Worm (Caenorhabditis elegans) whole organism, L2 larva: Measurements from ENCODE around the gene fbxa-158.
"Not testable (repeated sequence)": the region's sequence is repeated elsewhere in the genome, so short reads cannot be mapped to it uniquely, and the experiment has no call there.

Experiments
- C34F6.9 ChIP-seq: fragments of 150-350 bp; optimal IDR thresholded peaks from 2 replicates; lab custom pipeline; 2014; ENCODE audit warnings: missing biosample characterization, missing genetic modification characterization
- F13H6.1 ChIP-seq: sonication (generic microtip); optimal IDR thresholded peaks from 2 replicates; lab custom pipeline; 2016; ENCODE audit warnings: missing genetic modification characterization, missing compliant biosample characterization
- R02D3.7 ChIP-seq: fragments of 150-350 bp; optimal IDR thresholded peaks from 2 replicates; lab custom pipeline; 2014; ENCODE audit warnings: missing biosample characterization, missing genetic modification characterization
- ZK546.5 ChIP-seq: sonication (generic microtip); optimal IDR thresholded peaks from 2 replicates; lab custom pipeline; 2017; ENCODE audit warnings: missing biosample characterization, missing genetic modification characterization
- aly-2 ChIP-seq: fragments of 150-350 bp; optimal IDR thresholded peaks from 2 replicates; lab custom pipeline; 2014; ENCODE audit warnings: missing biosample characterization, missing genetic modification characterization
- ama-1 ChIP-seq: fragments of 150-350 bp; optimal IDR thresholded peaks from 2 replicates; lab custom pipeline; 2018; ENCODE audit warnings: inconsistent platforms
- ceh-16 ChIP-seq: fragments of 150-350 bp; optimal IDR thresholded peaks from 2 replicates; lab custom pipeline; 2014; ENCODE audit warnings: missing biosample characterization, missing genetic modification characterization
- ceh-82 ChIP-seq: fragments of 150-350 bp; optimal IDR thresholded peaks from 2 replicates; lab custom pipeline; 2014; ENCODE audit warnings: missing biosample characterization, missing genetic modification characterization
- crh-2 ChIP-seq: sonication (generic microtip); optimal IDR thresholded peaks from 2 replicates; lab custom pipeline; 2017; ENCODE audit warnings: missing biosample characterization, missing genetic modification characterization
- egl-27 ChIP-seq: sonication (generic microtip); optimal IDR thresholded peaks from 3 replicates; lab custom pipeline; 2017; ENCODE audit warnings: missing biosample characterization, missing genetic modification reagents, missing genetic modification characterization
- fos-1 ChIP-seq: fragments of 150-350 bp; optimal IDR thresholded peaks from 2 replicates; lab custom pipeline; 2014; ENCODE audit warnings: missing biosample characterization, missing genetic modification characterization
- lin-11 ChIP-seq: fragments of 150-350 bp; sonication (generic microtip); optimal IDR thresholded peaks from 2 replicates; lab custom pipeline; 2014; ENCODE audit warnings: missing biosample characterization, missing genetic modification characterization, inconsistent platforms, mixed read lengths
- lin-39 ChIP-seq: fragments of 150-350 bp; optimal IDR thresholded peaks from 2 replicates; lab custom pipeline; 2014; ENCODE audit warnings: missing biosample characterization, missing genetic modification reagents, missing genetic modification characterization
- lsy-2 ChIP-seq, 2 experiments: fragments of 150-350 bp in 1 of 2; sonication (generic microtip) in 1 of 2; optimal IDR thresholded peaks; 2 replicates each; lab custom pipeline; 2014 to 2017; ENCODE audit warnings: missing biosample characterization in 2 of 2, missing genetic modification characterization in 2 of 2
- mbf-1 ChIP-seq: sonication (generic microtip); optimal IDR thresholded peaks from 2 replicates; lab custom pipeline; 2017; ENCODE audit warnings: missing biosample characterization, missing genetic modification characterization
- nhr-10 ChIP-seq: sonication (generic microtip); optimal IDR thresholded peaks from 2 replicates; lab custom pipeline; 2017; ENCODE audit warnings: missing biosample characterization, missing genetic modification characterization
- nhr-11 ChIP-seq: fragments of 150-350 bp; optimal IDR thresholded peaks from 2 replicates; lab custom pipeline; 2014; ENCODE audit warnings: missing biosample characterization, missing genetic modification characterization
- nhr-21 ChIP-seq: fragments of 150-350 bp; optimal IDR thresholded peaks from 2 replicates; lab custom pipeline; 2014; ENCODE audit warnings: missing biosample characterization, missing genetic modification characterization
- nhr-23 ChIP-seq: fragments of 150-350 bp; optimal IDR thresholded peaks from 2 replicates; lab custom pipeline; 2014; ENCODE audit warnings: missing biosample characterization, missing genetic modification reagents, missing genetic modification characterization
- nhr-237 ChIP-seq: fragments of 150-350 bp; optimal IDR thresholded peaks from 2 replicates; lab custom pipeline; 2014; ENCODE audit warnings: missing biosample characterization, missing genetic modification characterization
- nhr-6 ChIP-seq: fragments of 150-350 bp; optimal IDR thresholded peaks from 2 replicates; lab custom pipeline; 2014; ENCODE audit warnings: missing biosample characterization, missing genetic modification characterization
- sma-9 ChIP-seq, 2 experiments: fragments of 150-350 bp in 1 of 2; sonication (generic microtip) in 1 of 2; optimal IDR thresholded peaks; 2 replicates each; lab custom pipeline; 2014 to 2016; ENCODE audit warnings: missing genetic modification characterization in 2 of 2, mild to moderate bottlenecking in 1 of 2, missing biosample characterization in 1 of 2, missing compliant biosample characterization in 1 of 2, missing genetic modification reagents in 1 of 2, moderate library complexity in 1 of 2
- unc-62 ChIP-seq: fragments of 150-350 bp; optimal IDR thresholded peaks from 2 replicates; lab custom pipeline; 2014; ENCODE audit warnings: missing biosample characterization, missing genetic modification reagents, missing genetic modification characterization
- zag-1 ChIP-seq: fragments of 150-350 bp; optimal IDR thresholded peaks from 2 replicates; lab custom pipeline; 2014; ENCODE audit warnings: missing biosample characterization, missing genetic modification characterization
- ztf-1 ChIP-seq: fragments of 200-800 bp; sonication (Bioruptor generic); conservative IDR thresholded peaks from 2 replicates; pipeline ENCODE4 v1.3.6; 2022; ENCODE audit warnings: missing genetic modification characterization, missing compliant biosample characterization

The fbxa-158 gene

ce11 chrII:1662881-1663280 is 41.8 kb upstream of the fbxa-158 start, which contains the start of gene ZC204.14:
Gene ZC204.14 (minus strand): TSS chrII:1662949.
- peak in 1 of 2 experiments; percentile 41 for TF ChIP-seq lsy-2 (tag; optimal IDR thresholded peaks at IDR 0.05; lab: Kevin White, UChicago)
- no peak for TF ChIP-seq sma-9 (GFP tag; optimal IDR thresholded peaks at IDR 0.05; lab: Kevin White, UChicago)
- TF ChIP-seq sma-9 (tag; optimal IDR thresholded peaks at IDR 0.05; lab: Kevin White, UChicago), result no peak

ce11 chrII:1661300-1661838 is 40.3 kb upstream of the fbxa-158 start:
- TF ChIP-seq lsy-2 (tag; optimal IDR thresholded peaks at IDR 0.05; lab: Kevin White, UChicago), result peak in 1 of 2 experiments; percentile 33

- TF ChIP-seq nhr-11 (tag; lab: Kevin White, UChicago); nhr-10; ztf-1: not testable (repeated sequence)
- TF ChIP-seq, all 48 proteins: peak for 0; not testable (repeated sequence) for 48
Measured at ce11 chrII:1660888-1661287, 39.8 kb upstream of the fbxa-158 start, which contains the start of gene ZC204.13. Gene ZC204.13 (minus strand): TSS chrII:1660988.

ce11 chrII:1659729-1660128 is 38.6 kb upstream of the fbxa-158 start:
- peak; percentile 21 for TF ChIP-seq fos-1 (tag; lab: Kevin White, UChicago)

- no peak for TF ChIP-seq ZK546.5
- TF ChIP-seq C34F6.9 (tag; lab: Kevin White, UChicago), result no peak
- TF ChIP-seq nhr-10, result no peak
- TF ChIP-seq ztf-1, result no peak
- no peak for TF ChIP-seq F13H6.1
- TF ChIP-seq nhr-6 (tag; lab: Kevin White, UChicago), result no peak
- TF ChIP-seq ceh-82 (tag; lab: Kevin White, UChicago), result no peak
- TF ChIP-seq lin-39 (tag; lab: Kevin White, UChicago), result no peak
- TF ChIP-seq lsy-2 (tag; optimal IDR thresholded peaks at IDR 0.05; lab: Kevin White, UChicago), result no peak
- TF ChIP-seq nhr-11 (tag; lab: Kevin White, UChicago), result no peak
- no peak for TF ChIP-seq nhr-237 (tag; lab: Kevin White, UChicago)
Measured at ce11 chrII:1657202-1657601, 36.1 kb upstream of the fbxa-158 start, which contains the start of gene ZC204.12. Gene ZC204.12 (minus strand): TSS chrII:1657302.

DNA sequence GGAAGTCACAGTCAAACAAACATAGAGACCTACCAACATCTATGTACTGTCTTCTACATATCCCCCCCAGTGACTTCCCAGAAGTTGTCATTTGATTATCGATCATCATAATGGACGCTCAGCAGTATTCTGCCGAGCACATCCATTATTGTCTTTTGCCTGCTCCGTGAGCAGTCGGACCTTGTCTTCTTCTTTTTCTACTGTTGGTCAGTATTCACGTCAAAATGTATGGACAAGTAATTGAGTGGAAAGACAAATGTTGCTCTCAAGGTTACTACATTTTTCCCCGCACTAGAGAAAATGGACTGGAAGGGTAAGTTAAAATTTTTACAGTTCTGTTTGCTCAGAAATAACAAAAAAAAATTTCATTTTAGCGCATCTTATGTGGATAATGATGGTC is 33.8 kb upstream of the fbxa-158 start, which contains the start of gene btb-12:
TSS of gene btb-12 (plus strand) at position 301 of the 400 bp plus-strand sequence.
- TF ChIP-seq crh-2, result no peak
- no peak for TF ChIP-seq C34F6.9 (tag; lab: Kevin White, UChicago)
- no peak for TF ChIP-seq unc-62 (GFP tag; lab: Kevin White, UChicago)
- no peak for TF ChIP-seq nhr-23
- TF ChIP-seq ama-1, result no peak
- no peak for TF ChIP-seq fos-1 (tag; lab: Kevin White, UChicago)
- no peak for TF ChIP-seq ceh-16 (tag; lab: Kevin White, UChicago)
- no peak for TF ChIP-seq R02D3.7 (tag; lab: Kevin White, UChicago)
- no peak for TF ChIP-seq aly-2 (tag; lab: Kevin White, UChicago)
- TF ChIP-seq zag-1 (tag; lab: Kevin White, UChicago), result no peak

ce11 chrII:1653397-1653796 is 32.3 kb upstream of the fbxa-158 start, which contains the start of gene fbxb-15:
Gene fbxb-15 (minus strand): TSS chrII:1653497.
- TF ChIP-seq unc-62 (GFP tag; lab: Kevin White, UChicago), result no peak
- no peak for TF ChIP-seq lsy-2 (tag; optimal IDR thresholded peaks at IDR 0.05; lab: Kevin White, UChicago)
- TF ChIP-seq lin-11 (tag; lab: Kevin White, UChicago), result no peak
- TF ChIP-seq, all 48 proteins: peak for 0

DNA sequence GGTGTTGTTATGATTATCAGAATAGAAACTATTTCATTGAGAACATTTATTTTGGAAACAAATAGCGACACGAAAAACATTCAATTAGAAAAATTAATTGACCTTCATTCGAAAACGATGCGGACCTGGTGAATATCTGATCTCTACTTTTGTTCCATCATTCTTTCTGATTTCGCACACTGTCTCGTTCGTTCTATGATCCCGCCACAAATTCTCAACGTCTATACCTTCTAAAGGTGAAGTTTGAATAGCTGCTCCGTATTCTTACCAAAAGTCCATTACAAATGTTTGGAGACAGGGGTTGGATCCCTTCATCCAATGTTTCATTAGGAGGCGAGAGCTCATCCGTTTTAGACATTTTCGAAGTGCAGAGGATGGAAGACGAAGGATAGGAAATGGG is 30.7 kb upstream of the fbxa-158 start, which contains the start of gene fbxb-16:
TSS of gene fbxb-16 (minus strand) at position 101 of the 400 bp plus-strand sequence.
- TF ChIP-seq aly-2 (tag; lab: Kevin White, UChicago), result no peak
- TF ChIP-seq egl-27, result no peak
- TF ChIP-seq C34F6.9 (tag; lab: Kevin White, UChicago), result no peak
- no peak for TF ChIP-seq lsy-2 (tag; optimal IDR thresholded peaks at IDR 0.05; lab: Kevin White, UChicago)
- TF ChIP-seq mbf-1 (tag; lab: Kevin White, UChicago), result no peak
- no peak for TF ChIP-seq nhr-21 (tag; lab: Kevin White, UChicago)
- TF ChIP-seq lin-11 (tag; lab: Kevin White, UChicago), result no peak
